Worm (Caenorhabditis elegans) whole organism, L4 larva: ENCODE measurements around the gene flp-27.
A peak's percentile ranks its signal among the peaks of the same experiment; 100 is the strongest.

Experiments used
- D1046.2 ChIP-seq: fragments of 200-800 bp; sonication (Bioruptor generic); IDR thresholded peaks from 2 replicates; pipeline ENCODE4 v1.3.6; 2022; ENCODE audit warnings: missing genetic modification characterization, missing compliant biosample characterization
- F26F4.8 ChIP-seq: fragments of 200-800 bp; sonication (Bioruptor generic); conservative IDR thresholded peaks from 2 replicates; pipeline ENCODE4 v1.3.6; 2022; ENCODE audit warnings: missing genetic modification characterization, missing compliant biosample characterization
- F37D6.2 ChIP-seq: sonication (generic microtip); optimal IDR thresholded peaks from 2 replicates; lab custom pipeline; 2016; ENCODE audit warnings: mild to moderate bottlenecking, missing genetic modification characterization, missing compliant biosample characterization
- F44E2.7 ChIP-seq: fragments of 200-800 bp; sonication (Bioruptor generic); IDR thresholded peaks from 2 replicates; pipeline ENCODE4 v2.1.2; 2022; ENCODE audit warnings: missing genetic modification characterization, missing compliant biosample characterization
- R02D3.7 ChIP-seq: fragments of 150-350 bp; sonication (generic microtip); optimal IDR thresholded peaks from 3 replicates; lab custom pipeline; 2014; ENCODE audit warnings: missing biosample characterization, missing genetic modification characterization
- T20F7.1 ChIP-seq: fragments of 200-800 bp; sonication (Bioruptor generic); optimal IDR thresholded peaks from 2 replicates; lab custom pipeline; 2018; ENCODE audit warnings: mild to moderate bottlenecking, missing genetic modification characterization, missing compliant biosample characterization
- Y48G9A.11 ChIP-seq: fragments of 200-800 bp; sonication (Bioruptor generic); IDR thresholded peaks from 2 replicates; pipeline ENCODE4 v1.3.6; 2022; ENCODE audit warnings: missing genetic modification reagents, missing genetic modification characterization, missing compliant biosample characterization
- Y75B8A.6 ChIP-seq: fragments of 200-800 bp; sonication (Bioruptor generic); IDR thresholded peaks from 2 replicates; pipeline ENCODE4 v1.3.6; 2022; ENCODE audit warnings: missing genetic modification reagents, missing genetic modification characterization, missing compliant biosample characterization
- ZK337.2 ChIP-seq: fragments of 200-800 bp; sonication (Bioruptor generic); IDR thresholded peaks from 2 replicates; pipeline ENCODE4 v1.3.6; 2022; ENCODE audit warnings: missing genetic modification reagents, missing genetic modification characterization, missing compliant biosample characterization
- aha-1 ChIP-seq: fragments of 150-350 bp; peaks from one replicate; lab custom pipeline; 2014; ENCODE audit warnings: missing biosample characterization, missing genetic modification characterization
- ama-1 ChIP-seq: fragments of 150-350 bp; optimal IDR thresholded peaks from 2 replicates; lab custom pipeline; 2014; ENCODE audit warnings: inconsistent platforms, mixed read lengths
- arid-1 ChIP-seq: fragments of 200-800 bp; sonication (Bioruptor generic); conservative IDR thresholded peaks from 2 replicates; pipeline ENCODE4 v1.3.6; 2022; ENCODE audit warnings: missing genetic modification reagents, missing genetic modification characterization, missing compliant biosample characterization
- attf-4 ChIP-seq: sonication (generic microtip); optimal IDR thresholded peaks from 3 replicates; lab custom pipeline; 2017; ENCODE audit warnings: missing biosample characterization, missing genetic modification characterization
- ceh-28 ChIP-seq: fragments of 150-350 bp; optimal IDR thresholded peaks from 2 replicates; lab custom pipeline; 2014; ENCODE audit warnings: missing biosample characterization, missing genetic modification reagents, missing genetic modification characterization
- ceh-32 ChIP-seq: sonication (generic microtip); optimal IDR thresholded peaks from 2 replicates; lab custom pipeline; 2016; ENCODE audit warnings: mild to moderate bottlenecking, missing genetic modification characterization, missing compliant biosample characterization; ENCODE audit not compliant: poor library complexity
- ceh-44 ChIP-seq: fragments of 200-800 bp; sonication (Bioruptor generic); IDR thresholded peaks from 2 replicates; pipeline ENCODE4 v1.3.6; 2022; ENCODE audit warnings: missing genetic modification reagents, missing genetic modification characterization, missing compliant biosample characterization
- ceh-62 ChIP-seq: sonication (generic microtip); optimal IDR thresholded peaks from 2 replicates; lab custom pipeline; 2017; ENCODE audit warnings: missing biosample characterization, missing genetic modification characterization
- cey-2 ChIP-seq: sonication (generic microtip); optimal IDR thresholded peaks from 3 replicates; lab custom pipeline; 2017; ENCODE audit warnings: missing genetic modification characterization, mild to moderate bottlenecking, missing compliant biosample characterization, antibody characterized with exemption, borderline replicate concordance; ENCODE audit not compliant: insufficient read depth
- ctbp-1 ChIP-seq: fragments of 200-800 bp; sonication (Bioruptor generic); IDR thresholded peaks from 2 replicates; pipeline ENCODE4 v1.3.6; 2022; ENCODE audit warnings: missing genetic modification reagents, missing genetic modification characterization, missing compliant biosample characterization
- daf-12 ChIP-seq: fragments of 150-350 bp; optimal IDR thresholded peaks from 2 replicates; lab custom pipeline; 2014; ENCODE audit warnings: missing biosample characterization, missing genetic modification reagents, missing genetic modification characterization
- dmd-8 ChIP-seq: fragments of 200-800 bp; sonication (Bioruptor generic); IDR thresholded peaks from 2 replicates; pipeline ENCODE4 v1.3.6; 2022; ENCODE audit warnings: missing genetic modification characterization, missing compliant biosample characterization
- egl-27 ChIP-seq: sonication (generic microtip); optimal IDR thresholded peaks from 3 replicates; lab custom pipeline; 2017; ENCODE audit warnings: missing biosample characterization, missing genetic modification reagents, missing genetic modification characterization
- fkh-10 ChIP-seq: fragments of 150-350 bp; optimal IDR thresholded peaks from 2 replicates; lab custom pipeline; 2014; ENCODE audit warnings: missing biosample characterization, missing genetic modification reagents, missing genetic modification characterization
- hlh-11 ChIP-seq: fragments of 200-800 bp; sonication (Bioruptor generic); optimal IDR thresholded peaks from 2 replicates; lab custom pipeline; 2018; ENCODE audit warnings: mild to moderate bottlenecking, missing genetic modification characterization, missing compliant biosample characterization
- hlh-30 ChIP-seq: sonication (generic microtip); optimal IDR thresholded peaks from 2 replicates; lab custom pipeline; 2017; ENCODE audit warnings: antibody characterized with exemption, mild to moderate bottlenecking, missing genetic modification characterization, missing compliant biosample characterization; ENCODE audit not compliant: insufficient read depth
- lin-13 ChIP-seq: fragments of 150-350 bp; optimal IDR thresholded peaks from 2 replicates; lab custom pipeline; 2014; ENCODE audit warnings: missing biosample characterization, missing genetic modification reagents, missing genetic modification characterization
- lin-29 ChIP-seq: fragments of 200-800 bp; sonication (Bioruptor generic); IDR thresholded peaks from 2 replicates; pipeline ENCODE4 v1.3.6; 2022; ENCODE audit warnings: missing genetic modification reagents, missing genetic modification characterization, missing compliant biosample characterization
- madf-9 ChIP-seq: fragments of 200-800 bp; sonication (Bioruptor generic); conservative IDR thresholded peaks from 2 replicates; pipeline ENCODE4 v1.3.6; 2022; ENCODE audit warnings: missing genetic modification reagents, missing genetic modification characterization, missing compliant biosample characterization
- mdl-1 ChIP-seq, 2 experiments: fragments of 150-350 bp in 1 of 2; sonication (generic microtip) in 1 of 2; optimal IDR thresholded peaks; 2 replicates each; lab custom pipeline; 2014 to 2017; ENCODE audit warnings: missing biosample characterization in 2 of 2, missing genetic modification characterization in 2 of 2
- mdt-29 ChIP-seq: fragments of 200-800 bp; sonication (Bioruptor generic); IDR thresholded peaks from 2 replicates; pipeline ENCODE4 v1.3.6; 2022; ENCODE audit warnings: missing genetic modification reagents, missing genetic modification characterization, missing compliant biosample characterization
- nhr-10 ChIP-seq: fragments of 150-350 bp; optimal IDR thresholded peaks from 2 replicates; lab custom pipeline; 2014; ENCODE audit warnings: missing biosample characterization, missing genetic modification characterization
- nhr-11 ChIP-seq: fragments of 150-350 bp; optimal IDR thresholded peaks from 2 replicates; lab custom pipeline; 2014; ENCODE audit warnings: missing biosample characterization, missing genetic modification characterization
- nhr-237 ChIP-seq: sonication (generic microtip); optimal IDR thresholded peaks from 2 replicates; lab custom pipeline; 2017; ENCODE audit warnings: missing biosample characterization, missing genetic modification characterization
- nhr-28 ChIP-seq: fragments of 150-350 bp; optimal IDR thresholded peaks from 2 replicates; lab custom pipeline; 2014; ENCODE audit warnings: missing biosample characterization, missing genetic modification characterization
- nhr-42 ChIP-seq: fragments of 200-800 bp; sonication (Bioruptor generic); IDR thresholded peaks from 2 replicates; pipeline ENCODE4 v1.3.6; 2022; ENCODE audit warnings: missing genetic modification characterization, missing compliant biosample characterization
- nhr-76 ChIP-seq: fragments of 150-350 bp; optimal IDR thresholded peaks from 2 replicates; lab custom pipeline; 2014; ENCODE audit warnings: missing biosample characterization, missing genetic modification characterization
- nhr-77 ChIP-seq: fragments of 150-350 bp; optimal IDR thresholded peaks from 2 replicates; lab custom pipeline; 2014; ENCODE audit warnings: missing biosample characterization, missing genetic modification characterization
- php-3 ChIP-seq: fragments of 200-800 bp; sonication (Bioruptor generic); IDR thresholded peaks from 2 replicates; pipeline ENCODE4 v1.3.6; 2022; ENCODE audit warnings: missing genetic modification reagents, missing genetic modification characterization, missing compliant biosample characterization
- pqm-1 ChIP-seq: sonication (generic microtip); optimal IDR thresholded peaks from 2 replicates; lab custom pipeline; 2017; ENCODE audit warnings: missing biosample characterization, missing genetic modification characterization
- saeg-2 ChIP-seq: fragments of 200-800 bp; sonication (Bioruptor generic); IDR thresholded peaks from 2 replicates; pipeline ENCODE4 v1.3.6; 2022; ENCODE audit warnings: missing genetic modification reagents, missing genetic modification characterization, missing compliant biosample characterization
- sdz-12 ChIP-seq: fragments of 200-800 bp; sonication (Bioruptor generic); optimal IDR thresholded peaks from 2 replicates; lab custom pipeline; 2018; ENCODE audit warnings: mild to moderate bottlenecking, missing genetic modification characterization, missing compliant biosample characterization
- skn-1 ChIP-seq: fragments of 150-350 bp; optimal IDR thresholded peaks from 2 replicates; lab custom pipeline; 2014; ENCODE audit warnings: missing biosample characterization, missing genetic modification characterization
- snpc-1.2 ChIP-seq: fragments of 200-800 bp; sonication (Bioruptor generic); IDR thresholded peaks from 2 replicates; pipeline ENCODE4 v1.3.6; 2022; ENCODE audit warnings: missing genetic modification reagents, missing genetic modification characterization, missing compliant biosample characterization
- snpc-4 ChIP-seq: fragments of 150-350 bp; optimal IDR thresholded peaks from 2 replicates; lab custom pipeline; 2014; ENCODE audit warnings: missing biosample characterization, missing genetic modification characterization
- tag-97 ChIP-seq: fragments of 200-800 bp; sonication (Bioruptor generic); IDR thresholded peaks from 2 replicates; pipeline ENCODE4 v1.3.6; 2022; ENCODE audit warnings: missing genetic modification characterization, missing compliant biosample characterization
- unc-130 ChIP-seq: sonication (generic microtip); optimal IDR thresholded peaks from 2 replicates; lab custom pipeline; 2016; ENCODE audit warnings: missing genetic modification reagents, missing genetic modification characterization, missing compliant biosample characterization
- vab-7 ChIP-seq: fragments of 200-800 bp; sonication (Bioruptor generic); IDR thresholded peaks from 2 replicates; pipeline ENCODE4 v1.3.6; 2022; ENCODE audit warnings: missing genetic modification reagents, missing genetic modification characterization, missing compliant biosample characterization
- zag-1 ChIP-seq: fragments of 150-350 bp; optimal IDR thresholded peaks from 2 replicates; lab custom pipeline; 2014; ENCODE audit warnings: missing biosample characterization, missing genetic modification characterization
- zip-11 ChIP-seq: fragments of 200-800 bp; sonication (Bioruptor generic); IDR thresholded peaks from 2 replicates; pipeline ENCODE4 v1.3.6; 2022; ENCODE audit warnings: missing genetic modification characterization, missing compliant biosample characterization
- zip-2 ChIP-seq: fragments of 150-350 bp; optimal IDR thresholded peaks from 2 replicates; lab custom pipeline; 2014; ENCODE audit warnings: missing biosample characterization, missing genetic modification characterization

flp-27 gene

ce11 chrII:5660736-5661734, 19.8 kb upstream of the flp-27 start, which contains the start of the genes ift-43 and mdt-26:
Gene ift-43, minus strand, starts transcription at chrII:5660786.
Gene mdt-26, plus strand, starts transcription at chrII:5661181.
- TF ChIP-seq lin-29 (GFP tag; lab: Robert Waterston, UW) (peak; percentile 49; the same call in 1 of the 2 replicates), pqm-1 (tag; lab: Kevin White, UChicago) (no peak), R02D3.7 (no peak), ZK337.2 (GFP tag; lab: Robert Waterston, UW) (no peak), egl-27 (tag; lab: Kevin White, UChicago) (no peak), hlh-30 (tag; lab: Kevin White, UChicago) (peak; percentile 79), nhr-42 (GFP tag; lab: Robert Waterston, UW) (peak; percentile 83), sdz-12 (GFP tag; lab: Kevin White, UChicago) (no peak), daf-12 (no peak), ama-1 (lab: Kevin White, UChicago) (peak; percentile 100), arid-1 (GFP tag; lab: Robert Waterston, UW) (peak; percentile 78), nhr-76 (tag; lab: Kevin White, UChicago) (no peak), snpc-4 (no peak), madf-9 (GFP tag; lab: Robert Waterston, UW) (peak; percentile 67), nhr-237 (tag; lab: Kevin White, UChicago) (no peak), cey-2 (tag; lab: Kevin White, UChicago) (no peak), zip-11 (GFP tag; lab: Robert Waterston, UW) (no peak), ceh-44 (GFP tag; lab: Robert Waterston, UW) (peak; percentile 64; the same call in 1 of the 2 replicates), mdt-29 (GFP tag; lab: Robert Waterston, UW) (peak; percentile 65; the same call in 1 of the 2 replicates), ceh-62 (tag; lab: Kevin White, UChicago) (no peak), F37D6.2 (peak; percentile 70), mdl-1 (tag; optimal IDR thresholded peaks at IDR 0.05; lab: Kevin White, UChicago) (peak; percentile 76 to 88), ceh-28 (peak; percentile 76), nhr-11 (tag; lab: Kevin White, UChicago) (peak; percentile 69), snpc-1.2 (GFP tag; lab: Robert Waterston, UW) (peak; percentile 75), skn-1 (tag; lab: Kevin White, UChicago) (no peak), vab-7 (GFP tag; lab: Robert Waterston, UW) (0 out of 2 replicates have a peak, but pooled peaks have one; percentile 42), F44E2.7 (0 out of 2 replicates have a peak, but pooled peaks have one; percentile 41), tag-97 (GFP tag; lab: Robert Waterston, UW) (no peak), nhr-28 (tag; lab: Kevin White, UChicago) (peak; percentile 46), lin-13 (GFP tag; lab: Kevin White, UChicago) (peak; percentile 69), nhr-10 (tag; lab: Kevin White, UChicago) (no peak), php-3 (GFP tag; lab: Robert Waterston, UW) (peak; percentile 50; the same call in 1 of the 2 replicates), attf-4 (tag; lab: Kevin White, UChicago) (no peak), aha-1 (peak; percentile 99), saeg-2 (GFP tag; lab: Robert Waterston, UW) (peak; percentile 58; the same call in 1 of the 2 replicates), fkh-10 (peak; percentile 63), Y75B8A.6 (GFP tag; lab: Robert Waterston, UW) (peak; percentile 73; the same call in 1 of the 2 replicates), F26F4.8 (GFP tag; lab: Robert Waterston, UW) (no peak), hlh-11 (tag; lab: Kevin White, UChicago) (peak; percentile 53), ceh-32 (tag; lab: Kevin White, UChicago) (peak; percentile 55), zag-1 (tag; lab: Kevin White, UChicago) (no peak), Y48G9A.11 (peak; percentile 30; the same call in 1 of the 2 replicates), nhr-77 (tag; lab: Kevin White, UChicago) (peak; percentile 0), D1046.2 (GFP tag; lab: Robert Waterston, UW) (no peak), zip-2 (no peak), T20F7.1 (GFP tag; lab: Kevin White, UChicago) (no peak), unc-130 (no peak), ctbp-1 (GFP tag; lab: Robert Waterston, UW) (peak; percentile 92), dmd-8 (GFP tag; lab: Robert Waterston, UW) (peak; percentile 74; the same call in 1 of the 2 replicates)
